Fruit fly (Drosophila melanogaster): ENCODE data around the gene crp.

The crp gene

DNA sequence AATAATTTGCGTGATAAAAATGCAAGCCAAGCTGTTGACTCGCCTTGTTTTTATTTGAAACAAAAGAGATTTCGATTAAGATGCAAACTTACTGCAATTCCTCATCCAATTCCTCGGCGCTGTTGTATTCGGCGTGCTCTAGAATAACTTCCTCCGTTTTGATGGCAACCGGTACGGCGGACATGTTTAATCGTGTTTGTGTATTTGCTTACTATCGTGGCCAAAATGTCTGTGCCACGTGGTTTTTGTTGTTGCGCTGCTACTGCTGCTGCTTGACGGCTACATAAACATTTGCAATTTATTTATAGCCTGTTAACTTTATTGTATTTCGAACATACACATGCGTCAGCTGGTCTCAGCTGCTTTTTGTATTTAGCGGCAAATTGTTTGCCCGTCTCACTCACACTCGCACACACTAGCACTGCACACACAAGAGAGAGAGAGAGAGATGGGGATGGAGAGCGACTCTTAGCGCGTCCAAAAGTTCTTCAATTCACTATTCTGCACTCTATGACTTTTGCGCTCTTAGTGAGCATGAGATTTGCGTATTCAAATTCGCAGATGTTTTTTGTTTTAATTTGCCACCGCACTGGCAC is 426 bp downstream of the crp start:
- no peak for TF ChIP-seq Sox100B (GFP tag; optimal IDR thresholded peaks at IDR 0.05)
- TF ChIP-seq CG15696 (tag; optimal IDR thresholded peaks at IDR 0.05), result no peak
- TF ChIP-seq CG7271 (tag; optimal IDR thresholded peaks at IDR 0.05), result no peak
- TF ChIP-seq Mad (GFP tag; optimal IDR thresholded peaks at IDR 0.05), result no peak
- no peak for TF ChIP-seq CG14441 (GFP tag; IDR thresholded peaks at IDR 0.05)
- no peak for TF ChIP-seq Ssrp (tag; optimal IDR thresholded peaks at IDR 0.05)
- TF ChIP-seq CG17361 (GFP tag; IDR thresholded peaks at IDR 0.05), result no peak
- TF ChIP-seq Drgx (GFP tag; IDR thresholded peaks at IDR 0.05), result no peak
- TF ChIP-seq Xrp1 (GFP tag; IDR thresholded peaks at IDR 0.05), result no peak
- peak; percentile 33 for TF ChIP-seq YL-1 (GFP tag; optimal IDR thresholded peaks at IDR 0.05)
- TF ChIP-seq wdn (GFP tag; IDR thresholded peaks at IDR 0.05), result no peak
- no peak for TF ChIP-seq CG14860 (GFP tag; IDR thresholded peaks at IDR 0.05; ENCODE audit: partially characterized antibody)
- no peak for TF ChIP-seq Max (GFP tag; optimal IDR thresholded peaks at IDR 0.05)
- TF ChIP-seq CG7928 (GFP tag; optimal IDR thresholded peaks at IDR 0.05), result no peak
- TF ChIP-seq maf-S (GFP tag; optimal IDR thresholded peaks at IDR 0.05), result no peak
- TF ChIP-seq NfI (GFP tag; optimal IDR thresholded peaks at IDR 0.05), result no peak
- no peak for TF ChIP-seq CG10565 (GFP tag; optimal IDR thresholded peaks at IDR 0.05)
- TF ChIP-seq eve (GFP tag; optimal IDR thresholded peaks at IDR 0.05), result no peak
- TF ChIP-seq cg (GFP tag; optimal IDR thresholded peaks at IDR 0.05), result peak; percentile 73
- no peak for TF ChIP-seq CG11504 (tag; optimal IDR thresholded peaks at IDR 0.05)
- no peak for TF ChIP-seq CG18619 (GFP tag; optimal IDR thresholded peaks at IDR 0.05)
- TF ChIP-seq CG6689 (GFP tag; IDR thresholded peaks at IDR 0.05), result no peak
- TF ChIP-seq crp (GFP tag; optimal IDR thresholded peaks at IDR 0.05), result peak; percentile 61 to 82
- no peak for TF ChIP-seq CG1529 (GFP tag; optimal IDR thresholded peaks at IDR 0.05)
- TF ChIP-seq zen (tag; optimal IDR thresholded peaks at IDR 0.05), result no peak
- TF ChIP-seq CG10274 (GFP tag; optimal IDR thresholded peaks at IDR 0.05), result no peak
- no peak for TF ChIP-seq pnt (GFP tag; optimal IDR thresholded peaks at IDR 0.05)
- TF ChIP-seq nau (GFP tag; optimal IDR thresholded peaks at IDR 0.05), result no peak
- no peak for TF ChIP-seq CG17568 (GFP tag; optimal IDR thresholded peaks at IDR 0.05)
- no peak for TF ChIP-seq br (optimal IDR thresholded peaks at IDR 0.05)
- TF ChIP-seq Trl (optimal IDR thresholded peaks at IDR 0.05), result peak; percentile 62 to 74
- no peak for TF ChIP-seq Trl (GFP tag; optimal IDR thresholded peaks at IDR 0.05)
- TF ChIP-seq p53 (GFP tag; optimal IDR thresholded peaks at IDR 0.05), result peak; percentile 99
- peak; percentile 43 for TF ChIP-seq CG8478 (optimal IDR thresholded peaks at IDR 0.05)
- no peak for TF ChIP-seq gcm (GFP tag; optimal IDR thresholded peaks at IDR 0.05)
- no peak for TF ChIP-seq org-1 (GFP tag; optimal IDR thresholded peaks at IDR 0.05)
- TF ChIP-seq chif (GFP tag; optimal IDR thresholded peaks at IDR 0.05), result no peak
- TF ChIP-seq fd64A (GFP tag; optimal IDR thresholded peaks at IDR 0.05), result peak; percentile 6
- peak; percentile 17 for TF ChIP-seq D (optimal IDR thresholded peaks at IDR 0.05)
- TF ChIP-seq D (GFP tag; optimal IDR thresholded peaks at IDR 0.05), result no peak
- no peak for TF ChIP-seq vvl (GFP tag; IDR thresholded peaks at IDR 0.05)
- TF ChIP-seq CG1792 (GFP tag; optimal IDR thresholded peaks at IDR 0.05), result no peak
- TF ChIP-seq exex (tag; optimal IDR thresholded peaks at IDR 0.05), result no peak
- TF ChIP-seq kni (GFP tag; optimal IDR thresholded peaks at IDR 0.05), result peak; percentile 61
- no peak for TF ChIP-seq grau (tag; optimal IDR thresholded peaks at IDR 0.05)
- TF ChIP-seq CG42726 (GFP tag; IDR thresholded peaks at IDR 0.05; ENCODE audit: partially characterized antibody), result no peak
- peak; percentile 32 for TF ChIP-seq CG8359 (GFP tag; optimal IDR thresholded peaks at IDR 0.05; ENCODE audit: borderline replicate concordance)
- TF ChIP-seq CG6683 (GFP tag; optimal IDR thresholded peaks at IDR 0.05), result no peak
- TF ChIP-seq B-H2 (GFP tag; optimal IDR thresholded peaks at IDR 0.05), result no peak
- no peak for TF ChIP-seq CG30431 (GFP tag; optimal IDR thresholded peaks at IDR 0.05)
- TF ChIP-seq Bdp1 (GFP tag; optimal IDR thresholded peaks at IDR 0.05), result no peak
- TF ChIP-seq gcm2 (GFP tag; optimal IDR thresholded peaks at IDR 0.05), result no peak

Measured in whole organism, embryonic.